Worm (Caenorhabditis elegans): ENCODE results near the gene clec-213.

ce11 chrV:7637801-7638200 is 32.8 kb downstream of the clec-213 start, which contains the start of gene clec-45:
- TF ChIP-seq flt-1 (GFP tag; IDR thresholded peaks at IDR 0.05) (no peak), hmg-4 (GFP tag; optimal IDR thresholded peaks at IDR 0.05) (no peak), ama-1 (optimal IDR thresholded peaks at IDR 0.05) (no peak), ceh-13 (GFP tag; optimal IDR thresholded peaks at IDR 0.05) (no peak), F13C5.2 (tag; optimal IDR thresholded peaks at IDR 0.05) (no peak), sea-1 (GFP tag; conservative IDR thresholded peaks at IDR 0.05) (no peak), pes-1 (GFP tag; IDR thresholded peaks at IDR 0.05) (no peak), hmbx-1 (tag; optimal IDR thresholded peaks at IDR 0.05) (no peak), ets-7 (tag; optimal IDR thresholded peaks at IDR 0.05) (no peak), B0310.2 (tag; optimal IDR thresholded peaks at IDR 0.05) (no peak), tra-4 (tag; optimal IDR thresholded peaks at IDR 0.05) (no peak)

Data from whole organism, early embryonic.